Fruit fly (Drosophila melanogaster) Kc167 (cell line): ENCODE measurements around the gene Snr1.

Experiments
- h ChIP-seq: fragments of >200 bp; optimal IDR thresholded peaks from 3 replicates; lab custom pipeline; 2018; ENCODE audit warnings: missing external identifiers
- insv ChIP-seq: fragments of >200 bp; optimal IDR thresholded peaks from 3 replicates; lab custom pipeline; 2018; ENCODE audit warnings: missing external identifiers
- psq ChIP-seq: fragments of >200 bp; optimal IDR thresholded peaks from 2 replicates; lab custom pipeline; 2017; ENCODE audit warnings: missing external identifiers
- ttk ChIP-seq: sonication (Bioruptor generic); optimal IDR thresholded peaks from 2 replicates; lab custom pipeline; 2017; ENCODE audit warnings: missing external identifiers

DNA sequence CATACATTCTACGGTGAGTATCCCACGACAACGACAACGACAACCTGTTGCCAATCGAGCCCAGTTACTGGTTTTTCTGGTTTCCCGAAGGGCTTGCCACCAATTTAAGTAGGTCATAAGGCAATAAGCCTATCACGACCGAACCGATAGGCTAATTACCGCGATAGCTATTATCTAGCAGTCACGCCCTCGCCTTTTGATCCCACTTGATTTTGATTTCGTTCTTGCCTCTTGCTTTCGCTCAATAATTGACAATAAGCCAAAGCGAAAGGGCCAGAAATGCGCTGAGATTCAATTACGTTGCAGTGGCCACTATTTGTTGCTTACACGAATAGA, 47.1 kb downstream of the Snr1 start:
- TF ChIP-seq psq (lab: Kevin White, UChicago) (no peak), h (lab: Kevin White, UChicago) (no peak), ttk (lab: Kevin White, UChicago) (no peak), insv (lab: Kevin White, UChicago) (no peak)
